Fruit fly (Drosophila melanogaster) whole organism, embryonic: Measurements from ENCODE around the gene CG31542.

Experiments used
- Ada2b ChIP-seq: fragments of 200-800 bp; sonication (Bioruptor generic); IDR thresholded peaks from 2 replicates; pipeline ENCODE4 v1.3.6; 2022; ENCODE audit warnings: missing biosample characterization, missing genetic modification characterization
- CG10366 ChIP-seq: fragments of 200-800 bp; sonication (Bioruptor generic); IDR thresholded peaks from 2 replicates; pipeline ENCODE4 v1.3.6; 2022; ENCODE audit warnings: missing biosample characterization, missing genetic modification characterization
- CG11093 ChIP-seq: fragments of 200-800 bp; sonication (Bioruptor generic); IDR thresholded peaks from 3 replicates; pipeline ENCODE4 v1.3.6; 2022; ENCODE audit warnings: missing biosample characterization, missing genetic modification characterization
- CG12071 ChIP-seq: fragments of 200-800 bp; sonication (Bioruptor generic); optimal IDR thresholded peaks from 3 replicates; lab custom pipeline; 2018; ENCODE audit warnings: missing biosample characterization, mild to moderate bottlenecking, missing genetic modification characterization
- CG12391 ChIP-seq: fragments of 200-800 bp; sonication (Bioruptor generic); optimal IDR thresholded peaks from 3 replicates; lab custom pipeline; 2018; ENCODE audit warnings: missing biosample characterization, mild to moderate bottlenecking, missing genetic modification characterization, moderate library complexity
- CG13296 ChIP-seq: fragments of 200-800 bp; sonication (Bioruptor generic); optimal IDR thresholded peaks from 3 replicates; lab custom pipeline; 2018; ENCODE audit warnings: missing biosample characterization, mild to moderate bottlenecking, missing genetic modification characterization
- CG17912 ChIP-seq: fragments of 200-800 bp; sonication (Bioruptor generic); optimal IDR thresholded peaks from 2 replicates; lab custom pipeline; 2018; ENCODE audit warnings: missing biosample characterization, mild to moderate bottlenecking, missing genetic modification characterization
- CG1792 ChIP-seq: fragments of 200-800 bp; sonication (Bioruptor generic); optimal IDR thresholded peaks from 2 replicates; lab custom pipeline; 2016; ENCODE audit warnings: missing biosample characterization, missing genetic modification characterization
- CG18764 ChIP-seq: fragments of 200-800 bp; sonication (Bioruptor generic); optimal IDR thresholded peaks from 3 replicates; lab custom pipeline; 2016; ENCODE audit warnings: missing biosample characterization, missing genetic modification characterization
- CG2875 ChIP-seq: fragments of 200-800 bp; sonication (Bioruptor generic); optimal IDR thresholded peaks from 2 replicates; lab custom pipeline; 2017; ENCODE audit warnings: missing biosample characterization, mild to moderate bottlenecking, missing genetic modification characterization, missing genetic modification reagents
- CG3065 ChIP-seq: fragments of 200-800 bp; sonication (Bioruptor generic); optimal IDR thresholded peaks from 2 replicates; lab custom pipeline; 2016; ENCODE audit warnings: missing biosample characterization, missing genetic modification characterization
- CG34422 ChIP-seq: fragments of 200-800 bp; sonication (Bioruptor generic); IDR thresholded peaks from 3 replicates; pipeline ENCODE4 v1.3.6; 2022; ENCODE audit warnings: missing biosample characterization, missing genetic modification characterization
- CG4360 ChIP-seq: fragments of 200-800 bp; sonication (Bioruptor generic); IDR thresholded peaks from 2 replicates; pipeline ENCODE4 v1.3.6; 2022; ENCODE audit warnings: missing biosample characterization, missing genetic modification characterization
- CG4424 ChIP-seq: fragments of 200-800 bp; sonication (Bioruptor generic); optimal IDR thresholded peaks from 3 replicates; lab custom pipeline; 2016; ENCODE audit warnings: missing biosample characterization, missing genetic modification characterization
- CG6791 ChIP-seq: fragments of 200-800 bp; sonication (Bioruptor generic); IDR thresholded peaks from 3 replicates; pipeline ENCODE4 v1.3.6; 2022; ENCODE audit warnings: missing biosample characterization, missing genetic modification characterization; ENCODE audit not compliant: partially characterized antibody
- CG8944 ChIP-seq: fragments of 200-800 bp; sonication (Bioruptor generic); optimal IDR thresholded peaks from 3 replicates; lab custom pipeline; 2016; ENCODE audit warnings: missing biosample characterization, missing genetic modification characterization
- D19B ChIP-seq: fragments of 200-800 bp; sonication (Bioruptor generic); optimal IDR thresholded peaks from 2 replicates; lab custom pipeline; 2017; ENCODE audit warnings: missing biosample characterization, mild to moderate bottlenecking, missing genetic modification characterization
- Dek ChIP-seq: fragments of 200-800 bp; sonication (Bioruptor generic); optimal IDR thresholded peaks from 3 replicates; lab custom pipeline; 2019; ENCODE audit warnings: missing biosample characterization, mild to moderate bottlenecking, missing genetic modification characterization, moderate library complexity
- Dip3 ChIP-seq: fragments of 200-800 bp; sonication (Bioruptor generic); optimal IDR thresholded peaks from 3 replicates; lab custom pipeline; 2016; ENCODE audit warnings: missing biosample characterization, missing genetic modification characterization
- ERR ChIP-seq: fragments of 200-800 bp; sonication (Bioruptor generic); optimal IDR thresholded peaks from 2 replicates; lab custom pipeline; 2016; ENCODE audit warnings: missing biosample characterization, missing genetic modification characterization
- H2.0 ChIP-seq: fragments of 200-800 bp; sonication (Bioruptor generic); IDR thresholded peaks from 2 replicates; pipeline ENCODE4 v1.3.6; 2022; ENCODE audit warnings: missing biosample characterization, missing genetic modification characterization
- HmgD ChIP-seq: fragments of 200-800 bp; sonication (Bioruptor generic); optimal IDR thresholded peaks from 3 replicates; lab custom pipeline; 2016; ENCODE audit warnings: missing biosample characterization, missing genetic modification characterization
- Kr ChIP-seq: fragments of 200-800 bp; sonication (Bioruptor generic); optimal IDR thresholded peaks from 2 replicates; lab custom pipeline; 2017; ENCODE audit warnings: missing biosample characterization, mild to moderate bottlenecking, missing genetic modification characterization
- Lhr ChIP-seq: fragments of 200-800 bp; sonication (Bioruptor generic); optimal IDR thresholded peaks from 3 replicates; lab custom pipeline; 2017; ENCODE audit warnings: mild to moderate bottlenecking, missing biosample characterization, missing genetic modification reagents, missing genetic modification characterization
- Lpt ChIP-seq: fragments of >200 bp; optimal IDR thresholded peaks from 2 replicates; lab custom pipeline; 2018; ENCODE audit warnings: missing biosample characterization, missing genetic modification characterization
- Taf1 ChIP-seq: fragments of 200-800 bp; sonication (Bioruptor generic); IDR thresholded peaks from 2 replicates; pipeline ENCODE4 v1.3.6; 2022; ENCODE audit warnings: missing biosample characterization, missing genetic modification characterization
- Xbp1 ChIP-seq: fragments of 200-800 bp; sonication (Bioruptor generic); optimal IDR thresholded peaks from 3 replicates; lab custom pipeline; 2016; ENCODE audit warnings: missing biosample characterization, mild to moderate bottlenecking, missing genetic modification characterization
- YL-1 ChIP-seq: fragments of 200-800 bp; sonication (Bioruptor generic); optimal IDR thresholded peaks from 3 replicates; lab custom pipeline; 2017; ENCODE audit warnings: missing biosample characterization, mild to moderate bottlenecking, missing genetic modification characterization
- ab ChIP-seq: fragments of 200-800 bp; sonication (Bioruptor generic); optimal IDR thresholded peaks from 2 replicates; lab custom pipeline; 2016; ENCODE audit warnings: missing biosample characterization, missing genetic modification characterization
- abd-A ChIP-seq: fragments of 200-800 bp; sonication (Bioruptor generic); optimal IDR thresholded peaks from 3 replicates; lab custom pipeline; 2019; ENCODE audit warnings: missing biosample characterization, mild to moderate bottlenecking, missing genetic modification characterization, moderate library complexity
- ac ChIP-seq: fragments of 200-800 bp; sonication (Bioruptor generic); optimal IDR thresholded peaks from 3 replicates; lab custom pipeline; 2017; ENCODE audit warnings: missing biosample characterization, mild to moderate bottlenecking, missing genetic modification characterization
- ara ChIP-seq: fragments of 200-800 bp; sonication (Bioruptor generic); IDR thresholded peaks from 2 replicates; pipeline ENCODE4 v1.3.6; 2022; ENCODE audit warnings: missing biosample characterization, missing genetic modification characterization
- bcd ChIP-seq: fragments of 200-800 bp; sonication (Bioruptor generic); optimal IDR thresholded peaks from 2 replicates; lab custom pipeline; 2017; ENCODE audit warnings: missing biosample characterization, mild to moderate bottlenecking, missing genetic modification characterization
- dmrt99B ChIP-seq: fragments of 200-800 bp; sonication (Bioruptor generic); optimal IDR thresholded peaks from 2 replicates; lab custom pipeline; 2018; ENCODE audit warnings: missing biosample characterization, mild to moderate bottlenecking, missing genetic modification characterization, moderate library complexity
- dpn ChIP-seq, 2 experiments: fragments of 200-800 bp; sonication (Bioruptor generic); optimal IDR thresholded peaks; 3 replicates each; lab custom pipeline; 2016; ENCODE audit warnings: missing biosample characterization in 2 of 2, missing genetic modification characterization in 2 of 2
- esg ChIP-seq: fragments of 200-800 bp; sonication (Bioruptor generic); conservative IDR thresholded peaks from 2 replicates; pipeline ENCODE4 v1.3.6; 2022; ENCODE audit warnings: missing biosample characterization, missing genetic modification characterization
- fd102C ChIP-seq: fragments of 200-800 bp; sonication (Bioruptor generic); optimal IDR thresholded peaks from 2 replicates; lab custom pipeline; 2018; ENCODE audit warnings: missing biosample characterization, mild to moderate bottlenecking, missing genetic modification characterization, moderate library complexity
- fd3F ChIP-seq: fragments of 200-800 bp; sonication (Bioruptor generic); optimal IDR thresholded peaks from 2 replicates; lab custom pipeline; 2018; ENCODE audit warnings: missing biosample characterization, mild to moderate bottlenecking, missing genetic modification characterization, moderate library complexity
- fu2 ChIP-seq: fragments of 200-800 bp; sonication (Bioruptor generic); optimal IDR thresholded peaks from 2 replicates; lab custom pipeline; 2016; ENCODE audit warnings: missing biosample characterization, missing genetic modification characterization
- gsb-n ChIP-seq: fragments of 200-800 bp; sonication (Bioruptor generic); optimal IDR thresholded peaks from 3 replicates; lab custom pipeline; 2018; ENCODE audit warnings: missing biosample characterization, mild to moderate bottlenecking, missing genetic modification characterization
- klu ChIP-seq: fragments of 200-800 bp; sonication (Bioruptor generic); IDR thresholded peaks from 2 replicates; pipeline ENCODE4 v1.3.6; 2022; ENCODE audit warnings: missing biosample characterization, missing genetic modification characterization
- nom ChIP-seq: fragments of 200-800 bp; sonication (Bioruptor generic); optimal IDR thresholded peaks from 2 replicates; lab custom pipeline; 2017; ENCODE audit warnings: missing biosample characterization, missing genetic modification characterization, mild to moderate bottlenecking, moderate library complexity, missing genetic modification reagents
- pho ChIP-seq: fragments of 200-800 bp; sonication (Bioruptor generic); optimal IDR thresholded peaks from 2 replicates; lab custom pipeline; 2016; ENCODE audit warnings: missing biosample characterization, missing genetic modification characterization
- sd ChIP-seq: fragments of 200-800 bp; sonication (Bioruptor generic); optimal IDR thresholded peaks from 3 replicates; lab custom pipeline; 2018; ENCODE audit warnings: missing biosample characterization, mild to moderate bottlenecking, missing genetic modification characterization, moderate library complexity
- seq ChIP-seq: fragments of 200-800 bp; sonication (Bioruptor generic); IDR thresholded peaks from 2 replicates; pipeline ENCODE4 v1.3.6; 2022; ENCODE audit warnings: missing biosample characterization, missing genetic modification characterization
- slp2 ChIP-seq: fragments of 200-800 bp; sonication (Bioruptor generic); optimal IDR thresholded peaks from 2 replicates; lab custom pipeline; 2016; ENCODE audit warnings: missing biosample characterization, missing genetic modification characterization
- sna ChIP-seq: fragments of 200-800 bp; sonication (Bioruptor generic); IDR thresholded peaks from 2 replicates; pipeline ENCODE4 v1.3.6; 2022; ENCODE audit warnings: missing biosample characterization, missing genetic modification characterization; ENCODE audit not compliant: partially characterized antibody
- stwl ChIP-seq: fragments of 200-800 bp; sonication (Bioruptor generic); optimal IDR thresholded peaks from 3 replicates; lab custom pipeline; 2018; ENCODE audit warnings: missing biosample characterization, mild to moderate bottlenecking, missing genetic modification characterization, moderate library complexity
- vnd ChIP-seq: fragments of 200-800 bp; sonication (Bioruptor generic); IDR thresholded peaks from 3 replicates; pipeline ENCODE4 v1.3.6; 2022; ENCODE audit warnings: missing biosample characterization, missing genetic modification characterization; ENCODE audit not compliant: partially characterized antibody
- zfh2 ChIP-seq: fragments of 200-800 bp; sonication (Bioruptor generic); optimal IDR thresholded peaks from 2 replicates; lab custom pipeline; 2016; ENCODE audit warnings: missing biosample characterization, missing genetic modification characterization

The CG31542 gene

dm6 chr3R:5361681-5362319, 7.5 kb upstream of the CG31542 start (continued):
- TF ChIP-seq D19B (GFP tag; lab: Kevin White, UChicago): peak; percentile 57
- peak; percentile 58 for TF ChIP-seq CG18764 (GFP tag; lab: Kevin White, UChicago)
- TF ChIP-seq klu: peak; percentile 71
- no peak for TF ChIP-seq ac (GFP tag; lab: Kevin White, UChicago)
- TF ChIP-seq ab (GFP tag; lab: Kevin White, UChicago): peak; percentile 61
- no peak for TF ChIP-seq Kr
- TF ChIP-seq CG2875: peak; percentile 55
- TF ChIP-seq CG11093 (GFP tag; lab: Robert Waterston, UW): peak; percentile 82
- peak; percentile 84 for TF ChIP-seq CG12071 (GFP tag; lab: Kevin White, UChicago)
- peak; percentile 88 for TF ChIP-seq dmrt99B (tag; lab: Kevin White, UChicago)
- TF ChIP-seq CG10366 (GFP tag; lab: Robert Waterston, UW): peak; percentile 85
- peak; percentile 70 for TF ChIP-seq fu2 (GFP tag; lab: Kevin White, UChicago)
- TF ChIP-seq seq: peak; percentile 73
- TF ChIP-seq CG1792 (GFP tag; lab: Kevin White, UChicago): peak; percentile 77
- no peak for TF ChIP-seq abd-A
- TF ChIP-seq HmgD (GFP tag; lab: Kevin White, UChicago): peak; percentile 25
- peak; percentile 87 for TF ChIP-seq CG34422 (GFP tag; lab: Robert Waterston, UW)
- peak; percentile 83 for TF ChIP-seq Xbp1 (GFP tag; lab: Kevin White, UChicago)
- peak; percentile 90 for TF ChIP-seq Ada2b (GFP tag; lab: Robert Waterston, UW)
- peak; percentile 61 for TF ChIP-seq sd (tag; lab: Kevin White, UChicago)
- peak; percentile 71 for TF ChIP-seq fd3F
- peak; percentile 80 for TF ChIP-seq bcd
- peak; percentile 54 for TF ChIP-seq nom (GFP tag; lab: Kevin White, UChicago)
- TF ChIP-seq CG3065 (GFP tag; lab: Kevin White, UChicago): peak; percentile 3
- TF ChIP-seq esg (GFP tag; lab: Robert Waterston, UW): peak; percentile 83
- TF ChIP-seq Lhr (GFP tag; lab: Kevin White, UChicago): peak; percentile 15
- TF ChIP-seq gsb-n (tag; lab: Kevin White, UChicago): peak; percentile 56
- peak; percentile 85 for TF ChIP-seq Dip3 (GFP tag; lab: Kevin White, UChicago)
- TF ChIP-seq CG13296 (GFP tag; lab: Kevin White, UChicago): peak; percentile 71
- no peak for TF ChIP-seq CG6791 (GFP tag; lab: Robert Waterston, UW)
- TF ChIP-seq Dek (tag; lab: Kevin White, UChicago): peak; percentile 79
- TF ChIP-seq Taf1 (GFP tag; lab: Robert Waterston, UW): peak; percentile 81
- TF ChIP-seq CG4424 (GFP tag; lab: Kevin White, UChicago): peak; percentile 83
- no peak for TF ChIP-seq CG4360
- TF ChIP-seq YL-1: no peak
- peak; percentile 85 to 91 for TF ChIP-seq dpn (GFP tag; optimal IDR thresholded peaks at IDR 0.05; lab: Kevin White, UChicago)
- peak; percentile 75; the same call in 1 of the 2 replicates for TF ChIP-seq ara (GFP tag; lab: Robert Waterston, UW)
- no peak for TF ChIP-seq fd102C
- peak; percentile 52 for TF ChIP-seq slp2
- TF ChIP-seq CG12391: peak; percentile 82
- TF ChIP-seq Lpt: no peak
- peak; percentile 83 for TF ChIP-seq H2.0
- no peak for TF ChIP-seq stwl
- peak; percentile 82 for TF ChIP-seq pho (GFP tag; lab: Kevin White, UChicago)
- peak; percentile 86 for TF ChIP-seq zfh2 (GFP tag; lab: Kevin White, UChicago)
- TF ChIP-seq CG17912 (GFP tag; lab: Kevin White, UChicago): no peak
- TF ChIP-seq vnd: 0 out of 3 replicates have a peak, but pooled peaks have one; percentile 29
- TF ChIP-seq CG8944: peak; percentile 76
- no peak for TF ChIP-seq sna
- peak; percentile 77 for TF ChIP-seq ERR
